Worm (Caenorhabditis elegans): ENCODE data around the gene nrx-1.

The nrx-1 gene

ce11 chrV:10858340-10858739, 33.5 kb downstream of the nrx-1 start (continued):
- TF ChIP-seq ceh-82 (tag; optimal IDR thresholded peaks at IDR 0.05) (no peak), ceh-28 (tag; optimal IDR thresholded peaks at IDR 0.05) (no peak), unc-62 (GFP tag; optimal IDR thresholded peaks at IDR 0.05 in 1 of 2) (peak in 1 of 2 experiments; percentile 99), unc-62 (tag; optimal IDR thresholded peaks at IDR 0.05) (no peak), spr-1 (tag; optimal IDR thresholded peaks at IDR 0.05) (no peak), mdt-29 (GFP tag; IDR thresholded peaks at IDR 0.05) (no peak), cey-2 (tag; optimal IDR thresholded peaks at IDR 0.05; ENCODE audit: borderline replicate concordance, insufficient read depth) (peak; percentile 7), nhr-77 (tag; optimal IDR thresholded peaks at IDR 0.05) (no peak), dpl-1 (GFP tag; optimal IDR thresholded peaks at IDR 0.05) (peak; percentile 10), Y105C5A.15 (GFP tag; IDR thresholded peaks at IDR 0.05) (no peak), snpc-1.2 (GFP tag; IDR thresholded peaks at IDR 0.05) (no peak), nhr-41 (GFP tag; IDR thresholded peaks at IDR 0.05) (no peak), mxl-3 (GFP tag; optimal IDR thresholded peaks at IDR 0.05) (peak; percentile 47), pha-4 (GFP tag; IDR thresholded peaks at IDR 0.05) (peak; percentile 62; the same call in 1 of the 2 replicates), pha-4 (tag; optimal IDR thresholded peaks at IDR 0.05) (no peak), zfp-3 (GFP tag; conservative IDR thresholded peaks at IDR 0.05) (0 out of 2 replicates have a peak, but pooled peaks have one; percentile 39), hif-1 (tag; optimal IDR thresholded peaks at IDR 0.05) (peak in 1 of 2 experiments; percentile 63), dmd-6 (GFP tag; IDR thresholded peaks at IDR 0.05) (peak; percentile 87), spr-3 (GFP tag; optimal IDR thresholded peaks at IDR 0.05) (no peak), skn-1 (tag; optimal IDR thresholded peaks at IDR 0.05) (no peak), egl-43 (GFP tag; IDR thresholded peaks at IDR 0.05) (peak; percentile 46; the same call in 1 of the 2 replicates), fos-1 (tag; optimal IDR thresholded peaks at IDR 0.05) (peak; percentile 30), aly-2 (tag; optimal IDR thresholded peaks at IDR 0.05) (no peak), zag-1 (tag; optimal IDR thresholded peaks at IDR 0.05) (peak; percentile 66)

- TF ChIP-seq fkh-10 (GFP tag; optimal IDR thresholded peaks at IDR 0.05) (no peak), ctbp-1 (GFP tag; IDR thresholded peaks at IDR 0.05) (no peak), ceh-44 (GFP tag; IDR thresholded peaks at IDR 0.05) (no peak), daf-16 (GFP tag; optimal IDR thresholded peaks at IDR 0.05) (no peak), daf-16 (tag; optimal IDR thresholded peaks at IDR 0.05) (peak; percentile 77), dmd-6 (GFP tag; IDR thresholded peaks at IDR 0.05) (peak; percentile 84), ztf-11 (tag; optimal IDR thresholded peaks at IDR 0.05) (no peak), php-3 (GFP tag; IDR thresholded peaks at IDR 0.05) (0 out of 2 replicates have a peak, but pooled peaks have one; percentile 39), hif-1 (tag; optimal IDR thresholded peaks at IDR 0.05) (no peak), zfp-3 (GFP tag; conservative IDR thresholded peaks at IDR 0.05) (no peak), tag-97 (GFP tag; IDR thresholded peaks at IDR 0.05) (no peak), nhr-25 (tag; optimal IDR thresholded peaks at IDR 0.05; ENCODE audit: borderline replicate concordance, insufficient read depth) (no peak), vab-7 (GFP tag; IDR thresholded peaks at IDR 0.05) (no peak), mxl-3 (GFP tag; optimal IDR thresholded peaks at IDR 0.05) (peak; percentile 32), aha-1 (tag) (peak; percentile 80), unc-62 (GFP tag; optimal IDR thresholded peaks at IDR 0.05 in 1 of 2) (peak in 1 of 2 experiments; percentile 71), unc-62 (tag; optimal IDR thresholded peaks at IDR 0.05) (no peak), dve-1 (tag; optimal IDR thresholded peaks at IDR 0.05; ENCODE audit: insufficient read depth) (peak; percentile 9), nhr-76 (tag; optimal IDR thresholded peaks at IDR 0.05) (no peak), hlh-30 (tag; optimal IDR thresholded peaks at IDR 0.05; ENCODE audit: insufficient read depth) (peak; percentile 73)
Observed at ce11 chrV:10859048-10859637, 34.3 kb downstream of the nrx-1 start.

ce11 chrV:10859775-10860174, 35.0 kb downstream of the nrx-1 start:
- TF ChIP-seq nhr-77 (tag; optimal IDR thresholded peaks at IDR 0.05) (peak; percentile 69), php-3 (GFP tag; IDR thresholded peaks at IDR 0.05) (peak; percentile 60; the same call in 1 of the 2 replicates), lin-15B (tag; optimal IDR thresholded peaks at IDR 0.05) (no peak), F49E8.2 (tag; optimal IDR thresholded peaks at IDR 0.05; ENCODE audit: borderline replicate concordance) (no peak), nhr-28 (tag; optimal IDR thresholded peaks at IDR 0.05) (peak; percentile 91), dmd-9 (GFP tag; IDR thresholded peaks at IDR 0.05) (no peak), pha-4 (GFP tag; IDR thresholded peaks at IDR 0.05) (no peak), pha-4 (tag; optimal IDR thresholded peaks at IDR 0.05) (no peak), T26A8.4 (GFP tag; IDR thresholded peaks at IDR 0.05) (no peak), nhr-10 (tag; optimal IDR thresholded peaks at IDR 0.05) (no peak), T20F7.1 (GFP tag; optimal IDR thresholded peaks at IDR 0.05) (no peak), nhr-41 (GFP tag; IDR thresholded peaks at IDR 0.05) (no peak), mep-1 (tag; optimal IDR thresholded peaks at IDR 0.05) (no peak), nhr-237 (tag; optimal IDR thresholded peaks at IDR 0.05) (no peak), sdz-12 (GFP tag; optimal IDR thresholded peaks at IDR 0.05) (no peak), fkh-10 (GFP tag; optimal IDR thresholded peaks at IDR 0.05) (no peak)

Data from whole organism, L4 larva.